Fruit fly (Drosophila melanogaster): ENCODE data around the gene CG14543.

Gene CG14543

DNA sequence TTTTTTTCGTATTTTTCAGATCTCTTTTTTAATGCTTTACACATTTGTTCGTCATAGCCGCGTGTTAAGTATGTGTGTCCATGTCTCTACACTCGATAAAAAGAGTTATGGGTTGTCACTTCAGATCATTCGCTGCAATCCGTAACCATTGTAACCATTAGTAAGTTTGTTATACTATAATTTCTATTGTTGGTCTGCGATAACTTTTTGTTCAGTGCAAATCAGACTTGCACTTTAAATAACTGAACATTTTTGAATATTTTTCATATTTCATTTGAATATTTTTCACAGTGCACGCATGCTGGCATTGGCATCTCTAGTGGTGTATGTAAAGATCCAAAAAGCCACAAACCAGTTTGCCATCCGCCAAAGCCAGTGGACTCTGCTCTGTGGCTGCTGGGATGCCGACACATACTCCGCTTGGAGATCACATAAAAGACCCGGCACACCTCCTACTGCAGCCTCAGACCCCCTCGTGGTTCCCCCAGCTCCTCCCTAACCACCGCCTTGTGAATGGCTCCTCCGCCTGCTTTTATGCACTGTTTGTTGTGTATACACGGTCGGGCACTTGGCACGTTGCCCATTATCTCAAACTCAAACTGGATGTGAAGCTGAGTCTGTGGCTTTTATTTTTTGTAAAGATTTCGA lies 47.4 kb upstream of the CG14543 start (continued):
- peak; percentile 88 for TF ChIP-seq bcd (GFP tag; optimal IDR thresholded peaks at IDR 0.05)
- TF ChIP-seq CG18619 (GFP tag; optimal IDR thresholded peaks at IDR 0.05) = peak; percentile 83
- TF ChIP-seq mam (GFP tag; optimal IDR thresholded peaks at IDR 0.05) = peak; percentile 87
- peak; percentile 72 for TF ChIP-seq CG16815 (GFP tag; optimal IDR thresholded peaks at IDR 0.05)
- peak; percentile 88 for TF ChIP-seq H2.0 (GFP tag; IDR thresholded peaks at IDR 0.05)
- TF ChIP-seq CG42726 (GFP tag; IDR thresholded peaks at IDR 0.05; ENCODE audit: partially characterized antibody) = no peak
- peak; percentile 47 for TF ChIP-seq Hand (GFP tag; optimal IDR thresholded peaks at IDR 0.05)
- peak; percentile 81 for TF ChIP-seq CG4820 (GFP tag; optimal IDR thresholded peaks at IDR 0.05)
- peak; percentile 83 for TF ChIP-seq CG32767 (GFP tag; IDR thresholded peaks at IDR 0.05)
- peak; percentile 78 for TF ChIP-seq CG9817 (tag; optimal IDR thresholded peaks at IDR 0.05)
- TF ChIP-seq CG10654 (GFP tag; optimal IDR thresholded peaks at IDR 0.05) = peak; percentile 80
- peak in 1 of 2 experiments; percentile 75 for TF ChIP-seq Hr78 (GFP tag; optimal IDR thresholded peaks at IDR 0.05)
- peak; percentile 76 for TF ChIP-seq Bteb2 (GFP tag; optimal IDR thresholded peaks at IDR 0.05)
- peak; percentile 52 for TF ChIP-seq MTF-1 (GFP tag; optimal IDR thresholded peaks at IDR 0.05; ENCODE audit: borderline replicate concordance)
- peak; percentile 17 for TF ChIP-seq CG9797 (GFP tag; optimal IDR thresholded peaks at IDR 0.05)
- TF ChIP-seq kah (GFP tag; optimal IDR thresholded peaks at IDR 0.05) = peak; percentile 59
- TF ChIP-seq Fer2 (tag; optimal IDR thresholded peaks at IDR 0.05) = peak; percentile 52
- TF ChIP-seq sens (GFP tag) = peak; percentile 98
- TF ChIP-seq CG1529 (GFP tag; optimal IDR thresholded peaks at IDR 0.05) = peak; percentile 80
- no peak for TF ChIP-seq Bgb (GFP tag; IDR thresholded peaks at IDR 0.05; ENCODE audit: partially characterized antibody)
- TF ChIP-seq Side (GFP tag; optimal IDR thresholded peaks at IDR 0.05) = peak; percentile 83
- TF ChIP-seq NK7.1 (GFP tag; optimal IDR thresholded peaks at IDR 0.05) = peak; percentile 80
- TF ChIP-seq Chrac-16 (GFP tag; optimal IDR thresholded peaks at IDR 0.05) = peak; percentile 81
- TF ChIP-seq CG10959 (GFP tag; IDR thresholded peaks at IDR 0.05) = peak; percentile 69
- peak; percentile 57 for TF ChIP-seq CG7271 (tag; optimal IDR thresholded peaks at IDR 0.05)
- no peak for TF ChIP-seq ftz-f1 (GFP tag; optimal IDR thresholded peaks at IDR 0.05)
- peak; percentile 77 for TF ChIP-seq org-1 (GFP tag; optimal IDR thresholded peaks at IDR 0.05)
- peak; percentile 64 for TF ChIP-seq gt (GFP tag; IDR thresholded peaks at IDR 0.05)
- TF ChIP-seq nerfin-1 (tag; optimal IDR thresholded peaks at IDR 0.05) = peak; percentile 85
- no peak for TF ChIP-seq Scr (GFP tag; IDR thresholded peaks at IDR 0.05; ENCODE audit: partially characterized antibody)
- TF ChIP-seq CG12071 (GFP tag; optimal IDR thresholded peaks at IDR 0.05) = peak; percentile 87
- peak; percentile 81 for TF ChIP-seq Gug (GFP tag; IDR thresholded peaks at IDR 0.05)
- peak; percentile 74; the same call in 2 of the 3 replicates for TF ChIP-seq CG7357 (GFP tag; IDR thresholded peaks at IDR 0.05)
- no peak for TF ChIP-seq CG16813 (GFP tag; IDR thresholded peaks at IDR 0.05; ENCODE audit: partially characterized antibody)
- TF ChIP-seq dimm (GFP tag; IDR thresholded peaks at IDR 0.05) = peak; percentile 61
- TF ChIP-seq CG18599 (GFP tag; optimal IDR thresholded peaks at IDR 0.05) = peak; percentile 89
- no peak for TF ChIP-seq rib (GFP tag; IDR thresholded peaks at IDR 0.05)
- TF ChIP-seq ac (GFP tag; optimal IDR thresholded peaks at IDR 0.05) = no peak
- no peak for TF ChIP-seq CG6791 (GFP tag; IDR thresholded peaks at IDR 0.05; ENCODE audit: partially characterized antibody)
- TF ChIP-seq CG9727 (GFP tag; optimal IDR thresholded peaks at IDR 0.05) = peak; percentile 85
- TF ChIP-seq Nf-YB (GFP tag; optimal IDR thresholded peaks at IDR 0.05) = peak; percentile 69
- peak; percentile 78 for TF ChIP-seq en (GFP tag; optimal IDR thresholded peaks at IDR 0.05)
- peak; percentile 88 for TF ChIP-seq lab (GFP tag; optimal IDR thresholded peaks at IDR 0.05)
- TF ChIP-seq CG10267 (tag; optimal IDR thresholded peaks at IDR 0.05) = peak; percentile 85
- TF ChIP-seq Gsc (GFP tag; IDR thresholded peaks at IDR 0.05) = peak; percentile 67
- TF ChIP-seq Ada2b (GFP tag; IDR thresholded peaks at IDR 0.05) = peak; percentile 84
- peak; percentile 76 for TF ChIP-seq fd3F (GFP tag; optimal IDR thresholded peaks at IDR 0.05)
- peak; percentile 80 for TF ChIP-seq Taf1 (GFP tag; IDR thresholded peaks at IDR 0.05)
- TF ChIP-seq trem (tag; optimal IDR thresholded peaks at IDR 0.05) = peak; percentile 88
